Fruit fly (Drosophila melanogaster): Measurements from ENCODE around the gene Ca-beta.

DNA sequence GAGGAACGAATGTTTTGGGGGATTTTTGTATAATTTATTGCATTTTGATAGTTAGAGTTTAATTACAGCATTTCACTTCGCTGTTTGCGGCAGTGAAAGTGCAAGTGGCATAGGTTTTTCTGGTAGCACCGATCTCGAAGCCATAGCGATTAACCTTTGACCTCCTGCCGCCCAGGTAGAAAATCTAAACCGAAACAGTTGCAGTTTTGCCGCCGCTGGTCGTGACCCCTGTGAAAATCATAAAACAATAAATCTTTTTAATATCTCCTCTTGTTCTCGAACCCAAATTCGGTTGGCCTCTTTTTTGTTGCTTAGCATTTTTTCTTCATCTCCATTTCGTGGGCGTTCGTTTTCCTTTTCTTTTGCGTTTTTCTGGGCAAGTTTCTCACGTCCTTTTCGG is 21.1 kb upstream of the Ca-beta start:
- TF ChIP-seq CG7101 (tag; optimal IDR thresholded peaks at IDR 0.05), result no peak
- TF ChIP-seq CG33017 (tag; optimal IDR thresholded peaks at IDR 0.05), result no peak
- TF ChIP-seq Hr96 (GFP tag; optimal IDR thresholded peaks at IDR 0.05), result no peak
- no peak for TF ChIP-seq ovo (GFP tag; optimal IDR thresholded peaks at IDR 0.05)
- TF ChIP-seq kay (GFP tag; ENCODE audit: borderline replicate concordance), result no peak
- no peak for TF ChIP-seq CG7045 (GFP tag; optimal IDR thresholded peaks at IDR 0.05)
- TF ChIP-seq Clk (GFP tag; optimal IDR thresholded peaks at IDR 0.05), result no peak
- TF ChIP-seq CG12768 (GFP tag; optimal IDR thresholded peaks at IDR 0.05), result no peak

Data from whole organism, adult.